Fruit fly (Drosophila melanogaster) whole organism, wandering third instar larva: Measurements from ENCODE around the gene CG31789.

Experiments
- Dfd ChIP-seq: fragments of >200 bp; optimal IDR thresholded peaks from 2 replicates; lab custom pipeline; 2017; ENCODE audit warnings: missing biosample characterization, missing genetic modification characterization
- Mio ChIP-seq: sonication (Bioruptor generic); optimal IDR thresholded peaks from 2 replicates; lab custom pipeline; 2016; ENCODE audit warnings: missing biosample characterization, missing genetic modification characterization
- Myc ChIP-seq: fragments of >200 bp; optimal IDR thresholded peaks from 2 replicates; lab custom pipeline; 2017
- N ChIP-seq: fragments of >200 bp; optimal IDR thresholded peaks from 2 replicates; lab custom pipeline; 2018; ENCODE audit warnings: missing biosample characterization, missing external identifiers, missing genetic modification characterization
- OdsH ChIP-seq: fragments of 200-800 bp; sonication (Bioruptor generic); optimal IDR thresholded peaks from 2 replicates; lab custom pipeline; 2016; ENCODE audit warnings: missing biosample characterization, mild to moderate bottlenecking, missing genetic modification characterization
- br ChIP-seq: fragments of 200-800 bp; sonication (Bioruptor generic); optimal IDR thresholded peaks from 2 replicates; lab custom pipeline; 2016; ENCODE audit warnings: missing biosample characterization, missing genetic modification characterization
- dl ChIP-seq, 2 experiments: fragments of 175-275, 200-275 bp in 1 of 2; fragments of 200-275 bp in 1 of 2; sonication (Bioruptor generic); optimal IDR thresholded peaks; lab custom pipeline; 2018; ENCODE audit warnings: mild to moderate bottlenecking in 2 of 2, missing biosample characterization in 2 of 2, missing genetic modification characterization in 2 of 2, moderate library complexity in 2 of 2; ENCODE audit not compliant: partially characterized antibody in 2 of 2, insufficient read depth in 1 of 2
- dsf ChIP-seq: sonication (Bioruptor generic); optimal IDR thresholded peaks from 2 replicates; lab custom pipeline; 2016; ENCODE audit warnings: missing biosample characterization, missing genetic modification characterization, borderline replicate concordance
- lola ChIP-seq: fragments of >200 bp; optimal IDR thresholded peaks from 2 replicates; lab custom pipeline; 2017; ENCODE audit warnings: missing biosample characterization, missing genetic modification characterization
- psq ChIP-seq: fragments of 200-800 bp; sonication (Bioruptor generic); optimal IDR thresholded peaks from 3 replicates; lab custom pipeline; 2017; ENCODE audit warnings: missing biosample characterization, mild to moderate bottlenecking, missing genetic modification characterization, moderate library complexity
- usp ChIP-seq: fragments of >200 bp; optimal IDR thresholded peaks from 2 replicates; lab custom pipeline; 2017; ENCODE audit warnings: missing biosample characterization, missing genetic modification characterization

DNA sequence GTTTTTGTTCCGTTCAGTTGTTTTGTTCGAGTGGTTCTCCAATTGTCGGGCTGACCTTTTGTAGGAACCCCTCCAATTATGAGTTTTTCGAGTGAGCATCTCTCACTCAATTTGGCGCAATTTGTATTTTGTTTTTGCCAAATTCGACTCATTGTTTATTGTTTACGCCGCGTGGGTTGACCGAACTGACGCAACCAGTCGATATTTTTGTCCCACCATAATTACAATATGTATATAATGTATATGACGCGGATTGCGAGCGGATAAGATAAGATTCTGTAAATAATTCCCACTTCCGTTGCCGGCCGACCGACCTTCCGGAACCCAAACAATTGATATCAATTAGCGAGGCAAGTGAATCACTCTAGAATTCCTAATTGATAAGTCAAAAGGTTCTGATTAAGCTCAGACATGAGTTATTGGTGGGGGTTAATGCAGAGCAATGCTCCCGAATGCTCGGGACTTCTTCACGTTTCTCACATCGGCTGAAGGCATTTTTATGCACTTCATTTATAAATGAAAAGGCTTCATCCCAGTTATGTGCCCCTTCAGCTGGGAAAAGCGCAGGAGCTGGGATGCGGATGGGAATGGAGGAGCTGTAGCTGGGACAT, 25.0 kb downstream of the CG31789 start:
- no peak for TF ChIP-seq usp
- no peak for TF ChIP-seq Dfd (GFP tag; lab: Kevin White, UChicago)
- no peak for TF ChIP-seq Myc (lab: Kevin White, UChicago)
- no peak for TF ChIP-seq lola (GFP tag; lab: Kevin White, UChicago)
- TF ChIP-seq OdsH (GFP tag; lab: Kevin White, UChicago), result no peak
- no peak for TF ChIP-seq Mio (GFP tag; lab: Kevin White, UChicago)
- no peak for TF ChIP-seq br (GFP tag; lab: Kevin White, UChicago)
- TF ChIP-seq dl (GFP tag; optimal IDR thresholded peaks at IDR 0.05; lab: Kevin White, UChicago; ENCODE audit: insufficient read depth in 1 of 2, partially characterized antibody in 2 of 2), result no peak
- no peak for TF ChIP-seq psq
- no peak for TF ChIP-seq N (GFP tag; lab: Kevin White, UChicago)
- no peak for TF ChIP-seq dsf (GFP tag; lab: Kevin White, UChicago)
